Fruit fly (Drosophila melanogaster): ENCODE data around the gene mRpS24.

mRpS24 gene

dm6 chr3R:24203426-24203825 lies 40.1 kb upstream of the mRpS24 start (continued):
- TF ChIP-seq BEAF-32 (GFP tag; optimal IDR thresholded peaks at IDR 0.05) (no peak), sens-2 (GFP tag; IDR thresholded peaks at IDR 0.05) (no peak), MBD-R2 (GFP tag; IDR thresholded peaks at IDR 0.05) (no peak), CG16815 (GFP tag; optimal IDR thresholded peaks at IDR 0.05) (no peak), E2f2 (GFP tag; IDR thresholded peaks at IDR 0.05) (peak; percentile 15; the same call in 1 of the 2 replicates), Atf6 (GFP tag; IDR thresholded peaks at IDR 0.05) (no peak), hkb (optimal IDR thresholded peaks at IDR 0.05) (no peak), hkb (GFP tag; IDR thresholded peaks at IDR 0.05) (peak; percentile 43; the same call in 1 of the 2 replicates), BtbVII (GFP tag; optimal IDR thresholded peaks at IDR 0.05) (no peak), Sox102F (GFP tag; optimal IDR thresholded peaks at IDR 0.05) (peak; percentile 55), CG18262 (tag; optimal IDR thresholded peaks at IDR 0.05) (peak; percentile 15), CG9609 (GFP tag; optimal IDR thresholded peaks at IDR 0.05) (no peak), CG18011 (GFP tag; optimal IDR thresholded peaks at IDR 0.05) (no peak), CG2120 (GFP tag; optimal IDR thresholded peaks at IDR 0.05) (no peak), Kr (GFP tag; optimal IDR thresholded peaks at IDR 0.05) (no peak), Ptx1 (GFP tag; IDR thresholded peaks at IDR 0.05) (0 out of 2 replicates have a peak, but pooled peaks have one; percentile 28)

dm6 chr3R:24202723-24203122 lies 39.4 kb upstream of the mRpS24 start:
- TF ChIP-seq Ets65A (GFP tag), result peak; percentile 11
- peak; percentile 89 for TF ChIP-seq Blimp-1 (GFP tag; optimal IDR thresholded peaks at IDR 0.05)
- TF ChIP-seq BtbVII (GFP tag; optimal IDR thresholded peaks at IDR 0.05), result no peak
- TF ChIP-seq vvl (GFP tag; IDR thresholded peaks at IDR 0.05), result peak; percentile 20; the same call in 1 of the 2 replicates

- peak; percentile 95 for TF ChIP-seq CG18262 (tag; optimal IDR thresholded peaks at IDR 0.05)
- TF ChIP-seq lab (GFP tag; optimal IDR thresholded peaks at IDR 0.05), result peak; percentile 95
- peak; percentile 84 for TF ChIP-seq CG34376 (GFP tag; optimal IDR thresholded peaks at IDR 0.05)
- TF ChIP-seq Xrp1 (GFP tag; IDR thresholded peaks at IDR 0.05), result peak; percentile 95
- peak; percentile 82 for TF ChIP-seq HLH54F (GFP tag; optimal IDR thresholded peaks at IDR 0.05)
- peak; percentile 86 for TF ChIP-seq CG11085 (GFP tag; IDR thresholded peaks at IDR 0.05)
- peak; percentile 92 for TF ChIP-seq CG18476 (GFP tag; optimal IDR thresholded peaks at IDR 0.05)
- peak; percentile 75 for TF ChIP-seq dimm (GFP tag; IDR thresholded peaks at IDR 0.05)
- peak; percentile 94 for TF ChIP-seq Xbp1 (GFP tag; optimal IDR thresholded peaks at IDR 0.05)
- TF ChIP-seq crp (GFP tag; optimal IDR thresholded peaks at IDR 0.05), result peak in 1 of 2 experiments; percentile 60
- TF ChIP-seq CG6854 (GFP tag; optimal IDR thresholded peaks at IDR 0.05), result peak; percentile 82
- peak; percentile 82 for TF ChIP-seq jumu (GFP tag; optimal IDR thresholded peaks at IDR 0.05)
- TF ChIP-seq lola (GFP tag; optimal IDR thresholded peaks at IDR 0.05), result peak in 1 of 3 experiments; percentile 90
- TF ChIP-seq ftz-f1 (GFP tag; optimal IDR thresholded peaks at IDR 0.05), result no peak
- TF ChIP-seq CG9609 (GFP tag; optimal IDR thresholded peaks at IDR 0.05), result peak; percentile 80
- peak; percentile 93 for TF ChIP-seq ara (GFP tag; IDR thresholded peaks at IDR 0.05)
- TF ChIP-seq CG2875 (GFP tag; optimal IDR thresholded peaks at IDR 0.05), result peak; percentile 80
- no peak for TF ChIP-seq cad (GFP tag; optimal IDR thresholded peaks at IDR 0.05)
- peak; percentile 88 for TF ChIP-seq CG10654 (GFP tag; optimal IDR thresholded peaks at IDR 0.05)
- TF ChIP-seq CG11504 (tag; optimal IDR thresholded peaks at IDR 0.05), result peak; percentile 94
- peak in 1 of 3 experiments; percentile 89 for TF ChIP-seq Stat92E (GFP tag; optimal IDR thresholded peaks at IDR 0.05)
- peak; percentile 77 for TF ChIP-seq NC2β (GFP tag; optimal IDR thresholded peaks at IDR 0.05)
- peak; percentile 61 for TF ChIP-seq CG4617 (GFP tag; optimal IDR thresholded peaks at IDR 0.05; ENCODE audit: borderline replicate concordance)
- peak; percentile 72 for TF ChIP-seq CG7987 (GFP tag; optimal IDR thresholded peaks at IDR 0.05)
- no peak for TF ChIP-seq lov (optimal IDR thresholded peaks at IDR 0.05)
- TF ChIP-seq lov (GFP tag; IDR thresholded peaks at IDR 0.05), result peak; percentile 89
- peak; percentile 95 for TF ChIP-seq E2f1 (GFP tag; IDR thresholded peaks at IDR 0.05)
- peak; percentile 74 for TF ChIP-seq CG43689 (GFP tag; IDR thresholded peaks at IDR 0.05)
- peak; percentile 91 for TF ChIP-seq lbe (GFP tag; optimal IDR thresholded peaks at IDR 0.05)
- TF ChIP-seq CG8359 (GFP tag; optimal IDR thresholded peaks at IDR 0.05; ENCODE audit: borderline replicate concordance), result peak; percentile 61
Measured at dm6 chr3R:24193373-24193879, 30.1 kb upstream of the mRpS24 start, which contains the start of the genes SMC6 and CG6204. Gene SMC6, minus strand, starts transcription at chr3R:24193423. Gene CG6204, plus strand, starts transcription at chr3R:24193832.
